Fruit fly (Drosophila melanogaster) whole organism, embryonic: ENCODE measurements around the gene Dup99B.

ENCODE experiments used
- BEAF-32 ChIP-seq: fragments of 200-800 bp; sonication (Bioruptor generic); optimal IDR thresholded peaks from 3 replicates; lab custom pipeline; 2017; ENCODE audit warnings: missing biosample characterization, missing genetic modification characterization, mild to moderate bottlenecking, moderate library complexity, missing genetic modification reagents
- CG10209 ChIP-seq: fragments of 200-800 bp; sonication (Bioruptor generic); optimal IDR thresholded peaks from 3 replicates; lab custom pipeline; 2017; ENCODE audit warnings: missing biosample characterization, mild to moderate bottlenecking, missing genetic modification characterization, missing genetic modification reagents
- CG10654 ChIP-seq: fragments of 200-800 bp; sonication (Bioruptor generic); optimal IDR thresholded peaks from 2 replicates; lab custom pipeline; 2016; ENCODE audit warnings: missing biosample characterization, missing genetic modification characterization
- CG11696 ChIP-seq: fragments of 200-800 bp; sonication (Bioruptor generic); IDR thresholded peaks from 2 replicates; pipeline ENCODE4 v1.3.6; 2022; ENCODE audit warnings: missing biosample characterization, missing genetic modification characterization
- CG12236 ChIP-seq: fragments of 200-800 bp; sonication (Bioruptor generic); optimal IDR thresholded peaks from 2 replicates; lab custom pipeline; 2016; ENCODE audit warnings: missing biosample characterization, missing genetic modification characterization
- CG12391 ChIP-seq: fragments of 200-800 bp; sonication (Bioruptor generic); optimal IDR thresholded peaks from 3 replicates; lab custom pipeline; 2018; ENCODE audit warnings: missing biosample characterization, mild to moderate bottlenecking, missing genetic modification characterization, moderate library complexity
- CG14014 ChIP-seq: fragments of 200-800 bp; sonication (Bioruptor generic); IDR thresholded peaks from 2 replicates; pipeline ENCODE4 v1.3.6; 2022; ENCODE audit warnings: missing biosample characterization, missing genetic modification characterization
- CG15696 ChIP-seq: fragments of 200-800 bp; sonication (Bioruptor generic); optimal IDR thresholded peaks from 2 replicates; lab custom pipeline; 2019; ENCODE audit warnings: missing biosample characterization, mild to moderate bottlenecking, missing genetic modification characterization, moderate library complexity
- CG17186 ChIP-seq: fragments of 200-800 bp; sonication (Bioruptor generic); optimal IDR thresholded peaks from 3 replicates; lab custom pipeline; 2017; ENCODE audit warnings: missing biosample characterization, missing genetic modification reagents, missing genetic modification characterization
- CG17612 ChIP-seq: fragments of 200-800 bp; sonication (Bioruptor generic); IDR thresholded peaks from 2 replicates; pipeline ENCODE4 v1.3.6; 2022; ENCODE audit warnings: missing biosample characterization, missing genetic modification characterization
- CG2875 ChIP-seq: fragments of 200-800 bp; sonication (Bioruptor generic); optimal IDR thresholded peaks from 2 replicates; lab custom pipeline; 2017; ENCODE audit warnings: missing biosample characterization, mild to moderate bottlenecking, missing genetic modification characterization, missing genetic modification reagents
- CG4617 ChIP-seq: fragments of 200-800 bp; sonication (Bioruptor generic); optimal IDR thresholded peaks from 3 replicates; lab custom pipeline; 2016; ENCODE audit warnings: missing biosample characterization, missing genetic modification characterization, borderline replicate concordance
- CG6272 ChIP-seq: fragments of 200-800 bp; sonication (Bioruptor generic); IDR thresholded peaks from 2 replicates; pipeline ENCODE4 v1.3.6; 2022; ENCODE audit warnings: missing biosample characterization, missing genetic modification characterization
- CG6791 ChIP-seq: fragments of 200-800 bp; sonication (Bioruptor generic); IDR thresholded peaks from 3 replicates; pipeline ENCODE4 v1.3.6; 2022; ENCODE audit warnings: missing biosample characterization, missing genetic modification characterization; ENCODE audit not compliant: partially characterized antibody
- CG7556 ChIP-seq: fragments of 200-800 bp; sonication (Bioruptor generic); optimal IDR thresholded peaks from 2 replicates; lab custom pipeline; 2017; ENCODE audit warnings: missing biosample characterization, mild to moderate bottlenecking, missing genetic modification characterization
- CG7987 ChIP-seq: fragments of 200-800 bp; sonication (Bioruptor generic); optimal IDR thresholded peaks from 2 replicates; lab custom pipeline; 2018; ENCODE audit warnings: missing biosample characterization, mild to moderate bottlenecking, missing genetic modification characterization, moderate library complexity
- CG8765 ChIP-seq: fragments of 200-800 bp; sonication (Bioruptor generic); IDR thresholded peaks from 2 replicates; pipeline ENCODE4 v1.3.6; 2022; ENCODE audit warnings: missing biosample characterization, missing genetic modification characterization
- CG9727 ChIP-seq: fragments of 200-800 bp; sonication (Bioruptor generic); optimal IDR thresholded peaks from 3 replicates; lab custom pipeline; 2017; ENCODE audit warnings: missing biosample characterization, mild to moderate bottlenecking, missing genetic modification characterization
- CHES-1-like ChIP-seq: fragments of 200-800 bp; sonication (Bioruptor generic); optimal IDR thresholded peaks from 2 replicates; lab custom pipeline; 2016; ENCODE audit warnings: missing biosample characterization, missing genetic modification characterization
- Dip3 ChIP-seq: fragments of 200-800 bp; sonication (Bioruptor generic); optimal IDR thresholded peaks from 3 replicates; lab custom pipeline; 2016; ENCODE audit warnings: missing biosample characterization, missing genetic modification characterization
- Fer2 ChIP-seq: fragments of 200-800 bp; sonication (Bioruptor generic); optimal IDR thresholded peaks from 2 replicates; lab custom pipeline; 2018; ENCODE audit warnings: missing biosample characterization, mild to moderate bottlenecking, missing genetic modification characterization, moderate library complexity
- HLH54F ChIP-seq: fragments of 200-800 bp; sonication (Bioruptor generic); optimal IDR thresholded peaks from 3 replicates; lab custom pipeline; 2016; ENCODE audit warnings: missing biosample characterization, missing genetic modification characterization
- Hr51 ChIP-seq, 2 experiments: fragments of 200-800 bp; sonication (Bioruptor generic); optimal IDR thresholded peaks; 2 replicates in 1 of 2; 3 replicates in 1 of 2; lab custom pipeline; 2016 to 2018; ENCODE audit warnings: missing biosample characterization in 2 of 2, missing genetic modification characterization in 2 of 2, mild to moderate bottlenecking in 1 of 2, moderate library complexity in 1 of 2
- Mrtf ChIP-seq: fragments of 200-800 bp; sonication (Bioruptor generic); IDR thresholded peaks from 3 replicates; pipeline ENCODE4 v1.3.6; 2022; ENCODE audit warnings: missing biosample characterization, missing genetic modification characterization
- NC2α ChIP-seq: fragments of 200-800 bp; sonication (Bioruptor generic); optimal IDR thresholded peaks from 2 replicates; lab custom pipeline; 2016; ENCODE audit warnings: missing biosample characterization, missing genetic modification characterization
- Nf-YC ChIP-seq: fragments of 200-800 bp; optimal IDR thresholded peaks from 3 replicates; lab custom pipeline; 2019; ENCODE audit warnings: missing biosample characterization, mild to moderate bottlenecking, missing genetic modification characterization, moderate library complexity
- Rfx ChIP-seq: fragments of 200-800 bp; sonication (Bioruptor generic); IDR thresholded peaks from 2 replicates; pipeline ENCODE4 v1.3.6; 2022; ENCODE audit warnings: missing biosample characterization, missing genetic modification characterization
- Ssrp ChIP-seq: fragments of 200-800 bp; sonication (Bioruptor generic); optimal IDR thresholded peaks from 2 replicates; lab custom pipeline; 2018; ENCODE audit warnings: missing biosample characterization, mild to moderate bottlenecking, missing genetic modification characterization, moderate library complexity
- Taf1 ChIP-seq: fragments of 200-800 bp; sonication (Bioruptor generic); IDR thresholded peaks from 2 replicates; pipeline ENCODE4 v1.3.6; 2022; ENCODE audit warnings: missing biosample characterization, missing genetic modification characterization
- ash1 ChIP-seq: fragments of 200-800 bp; sonication (Bioruptor generic); optimal IDR thresholded peaks from 2 replicates; lab custom pipeline; 2018; ENCODE audit warnings: missing biosample characterization, mild to moderate bottlenecking, missing genetic modification characterization
- ato ChIP-seq: fragments of 200-800 bp; sonication (Bioruptor generic); IDR thresholded peaks from 2 replicates; pipeline ENCODE4 v1.3.6; 2022; ENCODE audit warnings: missing biosample characterization, missing genetic modification characterization; ENCODE audit not compliant: partially characterized antibody
- az2 ChIP-seq: fragments of 200-800 bp; sonication (Bioruptor generic); optimal IDR thresholded peaks from 3 replicates; lab custom pipeline; 2016; ENCODE audit warnings: missing biosample characterization, missing genetic modification characterization
- btn ChIP-seq: fragments of 200-800 bp; sonication (Bioruptor generic); optimal IDR thresholded peaks from 2 replicates; lab custom pipeline; 2016; ENCODE audit warnings: missing biosample characterization, missing genetic modification characterization
- chif ChIP-seq, 2 experiments: fragments of 200-800 bp; sonication (Bioruptor generic); optimal IDR thresholded peaks; 3 replicates each; lab custom pipeline; 2016; ENCODE audit warnings: missing biosample characterization in 2 of 2, missing genetic modification characterization in 2 of 2
- ci ChIP-seq: fragments of 200-800 bp; sonication (Bioruptor generic); IDR thresholded peaks from 3 replicates; pipeline ENCODE4 v1.3.6; 2022; ENCODE audit warnings: missing biosample characterization, missing genetic modification characterization
- esg ChIP-seq: fragments of 200-800 bp; sonication (Bioruptor generic); conservative IDR thresholded peaks from 2 replicates; pipeline ENCODE4 v1.3.6; 2022; ENCODE audit warnings: missing biosample characterization, missing genetic modification characterization
- ewg ChIP-seq: fragments of 200-800 bp; sonication (Bioruptor generic); optimal IDR thresholded peaks from 3 replicates; lab custom pipeline; 2017; ENCODE audit warnings: mild to moderate bottlenecking, missing biosample characterization, missing genetic modification reagents, missing genetic modification characterization
- fd3F ChIP-seq: fragments of 200-800 bp; sonication (Bioruptor generic); optimal IDR thresholded peaks from 2 replicates; lab custom pipeline; 2018; ENCODE audit warnings: missing biosample characterization, mild to moderate bottlenecking, missing genetic modification characterization, moderate library complexity
- fu2 ChIP-seq: fragments of 200-800 bp; sonication (Bioruptor generic); optimal IDR thresholded peaks from 2 replicates; lab custom pipeline; 2016; ENCODE audit warnings: missing biosample characterization, missing genetic modification characterization
- gce ChIP-seq: fragments of 200-800 bp; sonication (Bioruptor generic); IDR thresholded peaks from 3 replicates; pipeline ENCODE4 v1.3.6; 2022; ENCODE audit warnings: missing biosample characterization, missing genetic modification characterization
- gcm ChIP-seq: fragments of 200-800 bp; sonication (Bioruptor generic); optimal IDR thresholded peaks from 2 replicates; lab custom pipeline; 2019; ENCODE audit warnings: missing biosample characterization, mild to moderate bottlenecking, missing genetic modification characterization, moderate library complexity
- gfzf ChIP-seq: fragments of 200-800 bp; sonication (Bioruptor generic); optimal IDR thresholded peaks from 2 replicates; lab custom pipeline; 2016; ENCODE audit warnings: missing biosample characterization, mild to moderate bottlenecking, missing genetic modification characterization, moderate library complexity
- odd ChIP-seq: fragments of 200-800 bp; sonication (Bioruptor generic); optimal IDR thresholded peaks from 2 replicates; lab custom pipeline; 2017; ENCODE audit warnings: missing biosample characterization, mild to moderate bottlenecking, missing genetic modification characterization
- pho ChIP-seq: fragments of 200-800 bp; sonication (Bioruptor generic); optimal IDR thresholded peaks from 2 replicates; lab custom pipeline; 2016; ENCODE audit warnings: missing biosample characterization, missing genetic modification characterization
- rib ChIP-seq: fragments of 200-800 bp; sonication (Bioruptor generic); IDR thresholded peaks from 2 replicates; pipeline ENCODE4 v1.3.6; 2022; ENCODE audit warnings: missing biosample characterization, missing genetic modification characterization
- schlank ChIP-seq: fragments of 200-800 bp; sonication (Bioruptor generic); optimal IDR thresholded peaks from 2 replicates; lab custom pipeline; 2018; ENCODE audit warnings: missing biosample characterization, mild to moderate bottlenecking, missing genetic modification characterization
- sob ChIP-seq: fragments of 200-800 bp; sonication (Bioruptor generic); IDR thresholded peaks from 2 replicates; pipeline ENCODE4 v1.3.6; 2022; ENCODE audit warnings: missing biosample characterization, missing genetic modification characterization
- sqz ChIP-seq: fragments of 200-800 bp; sonication (Bioruptor generic); optimal IDR thresholded peaks from 3 replicates; lab custom pipeline; 2018; ENCODE audit warnings: missing biosample characterization, mild to moderate bottlenecking, missing genetic modification characterization
- tgo ChIP-seq: fragments of 200-800 bp; sonication (Bioruptor generic); IDR thresholded peaks from 3 replicates; pipeline ENCODE4 v1.3.6; 2022; ENCODE audit warnings: missing biosample characterization, missing genetic modification characterization
- vvl ChIP-seq: fragments of 200-800 bp; sonication (Bioruptor generic); IDR thresholded peaks from 2 replicates; pipeline ENCODE4 v1.3.6; 2022; ENCODE audit warnings: missing biosample characterization, missing genetic modification characterization

Gene Dup99B

dm6 chr3R:29725577-29726240 is 10.5 kb upstream of the Dup99B start, which contains the start of gene Kul (continued):
- TF ChIP-seq CG7556 (no peak), Taf1 (GFP tag; lab: Robert Waterston, UW) (no peak), Rfx (GFP tag; lab: Robert Waterston, UW) (peak; percentile 67), gfzf (GFP tag; lab: Kevin White, UChicago) (peak; percentile 87), CHES-1-like (peak; percentile 54), CG17612 (GFP tag; lab: Robert Waterston, UW) (no peak), rib (GFP tag; lab: Robert Waterston, UW) (no peak), CG10209 (no peak), fd3F (GFP tag; lab: Kevin White, UChicago) (no peak), CG11696 (GFP tag; lab: Robert Waterston, UW) (no peak), ato (GFP tag; lab: Robert Waterston, UW) (peak; percentile 49; the same call in 1 of the 2 replicates), sob (GFP tag; lab: Robert Waterston, UW) (peak; percentile 44), ash1 (GFP tag; lab: Kevin White, UChicago) (no peak), pho (no peak), CG4617 (GFP tag; lab: Kevin White, UChicago) (peak; percentile 5), esg (GFP tag; lab: Robert Waterston, UW) (no peak), CG9727 (GFP tag; lab: Kevin White, UChicago) (no peak), ci (GFP tag; lab: Robert Waterston, UW) (0 out of 3 replicates have a peak, but pooled peaks have one; percentile 18), gcm (GFP tag; lab: Kevin White, UChicago) (no peak), CG15696 (tag; lab: Kevin White, UChicago) (peak; percentile 2), gce (no peak), Dip3 (GFP tag; lab: Kevin White, UChicago) (no peak), HLH54F (GFP tag; lab: Kevin White, UChicago) (no peak), odd (GFP tag; lab: Kevin White, UChicago) (no peak), CG12391 (tag; lab: Kevin White, UChicago) (no peak), fu2 (GFP tag; lab: Kevin White, UChicago) (no peak), vvl (GFP tag; lab: Robert Waterston, UW) (0 out of 2 replicates have a peak, but pooled peaks have one; percentile 33), CG2875 (GFP tag; lab: Kevin White, UChicago) (no peak), CG10654 (GFP tag; lab: Kevin White, UChicago) (no peak), btn (GFP tag; lab: Kevin White, UChicago) (no peak), chif (GFP tag; optimal IDR thresholded peaks at IDR 0.05; lab: Kevin White, UChicago) (no peak), Fer2 (tag; lab: Kevin White, UChicago) (no peak), Nf-YC (tag; lab: Kevin White, UChicago) (no peak), sqz (GFP tag; lab: Kevin White, UChicago) (peak; percentile 70), CG7987 (GFP tag; lab: Kevin White, UChicago) (no peak), az2 (GFP tag; lab: Kevin White, UChicago) (no peak), Ssrp (tag; lab: Kevin White, UChicago) (no peak), Mrtf (no peak), ewg (GFP tag; lab: Kevin White, UChicago) (no peak), CG6272 (GFP tag; lab: Robert Waterston, UW) (no peak), Hr51 (GFP tag; optimal IDR thresholded peaks at IDR 0.05; lab: Kevin White, UChicago) (peak in 1 of 2 experiments; percentile 8), CG6791 (GFP tag; lab: Robert Waterston, UW) (peak; percentile 61; the same call in 1 of the 3 replicates), BEAF-32 (peak; percentile 30), schlank (tag; lab: Kevin White, UChicago) (no peak), CG12236 (no peak), NC2α (GFP tag; lab: Kevin White, UChicago) (no peak), tgo (GFP tag; lab: Robert Waterston, UW) (no peak), CG17186 (peak; percentile 43), CG8765 (GFP tag; lab: Robert Waterston, UW) (no peak), CG14014 (peak; percentile 47; the same call in 1 of the 2 replicates)
